Fruit fly (Drosophila melanogaster) whole organism, prepupa: Measurements from ENCODE around the gene mRpL3.

Source experiments
- CG32006 ChIP-seq: fragments of 200-800 bp; sonication (Bioruptor generic); optimal IDR thresholded peaks from 3 replicates; lab custom pipeline; 2017; ENCODE audit warnings: missing biosample characterization, mild to moderate bottlenecking, missing genetic modification characterization
- CG8319 ChIP-seq: fragments of 200-800 bp; sonication (Bioruptor generic); optimal IDR thresholded peaks from 3 replicates; lab custom pipeline; 2016; ENCODE audit warnings: missing biosample characterization, missing genetic modification characterization
- Ets96B ChIP-seq: fragments of 200-800 bp; optimal IDR thresholded peaks from 2 replicates; lab custom pipeline; 2019; ENCODE audit warnings: missing biosample characterization, mild to moderate bottlenecking, missing genetic modification characterization, moderate library complexity
- svp ChIP-seq: fragments of 200-800 bp; sonication (Bioruptor generic); peaks from one replicate; lab custom pipeline; 2016; ENCODE audit warnings: missing biosample characterization, missing genetic modification characterization

DNA sequence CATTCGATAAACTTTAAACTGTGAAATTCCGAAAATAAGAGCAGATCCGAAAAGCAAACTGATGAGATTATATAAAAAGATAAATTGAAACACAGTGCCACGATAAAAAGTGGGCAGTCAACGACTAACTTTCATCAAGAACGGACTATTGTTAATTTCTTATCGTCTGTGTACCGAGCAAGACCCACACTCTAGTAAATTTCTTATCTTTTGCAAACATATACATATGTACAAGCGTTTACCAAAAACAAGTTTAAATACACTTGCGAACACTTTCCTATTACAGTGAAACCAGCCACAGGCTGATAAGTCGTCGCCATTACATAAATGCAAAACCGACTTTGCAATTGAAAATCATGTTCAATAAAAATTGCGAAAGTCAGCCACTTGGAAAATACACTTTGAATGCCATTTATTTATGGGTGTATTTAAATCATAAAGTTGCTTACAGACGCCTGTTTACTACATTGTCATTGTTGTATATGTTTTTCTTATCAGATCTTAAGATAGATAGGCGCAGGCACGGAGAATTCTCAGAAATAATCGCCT lies 2.3 kb upstream of the mRpL3 start:
- TF ChIP-seq CG8319 (GFP tag; lab: Kevin White, UChicago) (no peak), CG32006 (GFP tag; lab: Kevin White, UChicago) (no peak), svp (GFP tag; lab: Kevin White, UChicago) (no peak), Ets96B (tag; lab: Kevin White, UChicago) (no peak)
